Fruit fly (Drosophila melanogaster) whole organism, embryonic: ENCODE measurements around the gene Hnf4.
A peak's percentile ranks its signal among the peaks of the same experiment; 100 is the strongest.

Experiments
- Adf1 ChIP-seq: fragments of 200-800 bp; sonication (Bioruptor generic); IDR thresholded peaks from 2 replicates; pipeline ENCODE4 v1.3.6; 2022; ENCODE audit warnings: missing biosample characterization, missing genetic modification characterization
- BEAF-32 ChIP-seq: fragments of 200-800 bp; sonication (Bioruptor generic); optimal IDR thresholded peaks from 3 replicates; lab custom pipeline; 2017; ENCODE audit warnings: missing biosample characterization, missing genetic modification characterization, mild to moderate bottlenecking, moderate library complexity, missing genetic modification reagents
- CG11695 ChIP-seq: fragments of 200-800 bp; sonication (Bioruptor generic); IDR thresholded peaks from 3 replicates; pipeline ENCODE4 v1.3.6; 2022; ENCODE audit warnings: missing biosample characterization, missing genetic modification characterization
- CG12299 ChIP-seq: fragments of 200-800 bp; sonication (Bioruptor generic); optimal IDR thresholded peaks from 2 replicates; lab custom pipeline; 2018; ENCODE audit warnings: missing biosample characterization, mild to moderate bottlenecking, missing genetic modification characterization
- CG12769 ChIP-seq: fragments of 200-800 bp; sonication (Bioruptor generic); optimal IDR thresholded peaks from 2 replicates; lab custom pipeline; 2019; ENCODE audit warnings: missing biosample characterization, mild to moderate bottlenecking, missing genetic modification characterization, moderate library complexity
- CG12942 ChIP-seq: fragments of 200-800 bp; sonication (Bioruptor generic); optimal IDR thresholded peaks from 3 replicates; lab custom pipeline; 2016; ENCODE audit warnings: missing biosample characterization, missing genetic modification characterization
- CG13296 ChIP-seq: fragments of 200-800 bp; sonication (Bioruptor generic); optimal IDR thresholded peaks from 3 replicates; lab custom pipeline; 2018; ENCODE audit warnings: missing biosample characterization, mild to moderate bottlenecking, missing genetic modification characterization
- CG13424 ChIP-seq: fragments of 200-800 bp; sonication (Bioruptor generic); optimal IDR thresholded peaks from 2 replicates; lab custom pipeline; 2019; ENCODE audit warnings: missing biosample characterization, mild to moderate bottlenecking, missing genetic modification characterization, moderate library complexity
- CG13894 ChIP-seq: fragments of 200-800 bp; sonication (Bioruptor generic); optimal IDR thresholded peaks from 3 replicates; lab custom pipeline; 2018; ENCODE audit warnings: missing biosample characterization, mild to moderate bottlenecking, missing genetic modification characterization, moderate library complexity
- CG14014 ChIP-seq: fragments of 200-800 bp; sonication (Bioruptor generic); IDR thresholded peaks from 2 replicates; pipeline ENCODE4 v1.3.6; 2022; ENCODE audit warnings: missing biosample characterization, missing genetic modification characterization
- CG14667 ChIP-seq: fragments of 200-800 bp; sonication (Bioruptor generic); IDR thresholded peaks from 2 replicates; pipeline ENCODE4 v1.3.6; 2022; ENCODE audit warnings: missing biosample characterization, missing genetic modification characterization
- CG14860 ChIP-seq: fragments of 200-800 bp; sonication (Bioruptor generic); IDR thresholded peaks from 3 replicates; pipeline ENCODE4 v1.3.6; 2022; ENCODE audit warnings: missing biosample characterization, missing genetic modification characterization; ENCODE audit not compliant: partially characterized antibody
- CG17385 ChIP-seq: fragments of 200-800 bp; sonication (Bioruptor generic); optimal IDR thresholded peaks from 3 replicates; lab custom pipeline; 2018; ENCODE audit warnings: missing biosample characterization, mild to moderate bottlenecking, missing genetic modification characterization
- CG17912 ChIP-seq: fragments of 200-800 bp; sonication (Bioruptor generic); optimal IDR thresholded peaks from 2 replicates; lab custom pipeline; 2018; ENCODE audit warnings: missing biosample characterization, mild to moderate bottlenecking, missing genetic modification characterization
- CG4730 ChIP-seq: fragments of 200-800 bp; sonication (Bioruptor generic); IDR thresholded peaks from 2 replicates; pipeline ENCODE4 v1.3.6; 2022; ENCODE audit warnings: missing biosample characterization, missing genetic modification characterization
- CG6654 ChIP-seq: fragments of 200-800 bp; sonication (Bioruptor generic); optimal IDR thresholded peaks from 2 replicates; lab custom pipeline; 2017; ENCODE audit warnings: missing biosample characterization, mild to moderate bottlenecking, missing genetic modification characterization
- CG6683 ChIP-seq: fragments of 200-800 bp; sonication (Bioruptor generic); optimal IDR thresholded peaks from 2 replicates; lab custom pipeline; 2017; ENCODE audit warnings: missing biosample characterization, mild to moderate bottlenecking, missing genetic modification characterization, missing genetic modification reagents
- CG9215 ChIP-seq: fragments of 200-800 bp; sonication (Bioruptor generic); IDR thresholded peaks from 2 replicates; pipeline ENCODE4 v1.3.6; 2022; ENCODE audit warnings: missing biosample characterization, missing genetic modification characterization
- Dek ChIP-seq: fragments of 200-800 bp; sonication (Bioruptor generic); optimal IDR thresholded peaks from 3 replicates; lab custom pipeline; 2019; ENCODE audit warnings: missing biosample characterization, mild to moderate bottlenecking, missing genetic modification characterization, moderate library complexity
- Dfd ChIP-seq, 2 experiments: fragments of >200 bp; optimal IDR thresholded peaks; 2 replicates each; lab custom pipeline; 2017; ENCODE audit warnings: missing biosample characterization in 2 of 2, missing genetic modification characterization in 2 of 2
- Dip3 ChIP-seq: fragments of 200-800 bp; sonication (Bioruptor generic); optimal IDR thresholded peaks from 3 replicates; lab custom pipeline; 2016; ENCODE audit warnings: missing biosample characterization, missing genetic modification characterization
- Doc3 ChIP-seq: fragments of 200-800 bp; sonication (Bioruptor generic); IDR thresholded peaks from 3 replicates; pipeline ENCODE4 v1.3.6; 2022; ENCODE audit warnings: missing biosample characterization, missing genetic modification characterization; ENCODE audit not compliant: partially characterized antibody
- Fer2 ChIP-seq: fragments of 200-800 bp; sonication (Bioruptor generic); optimal IDR thresholded peaks from 2 replicates; lab custom pipeline; 2018; ENCODE audit warnings: missing biosample characterization, mild to moderate bottlenecking, missing genetic modification characterization, moderate library complexity
- H2.0 ChIP-seq: fragments of 200-800 bp; sonication (Bioruptor generic); IDR thresholded peaks from 2 replicates; pipeline ENCODE4 v1.3.6; 2022; ENCODE audit warnings: missing biosample characterization, missing genetic modification characterization
- HmgD ChIP-seq: fragments of 200-800 bp; sonication (Bioruptor generic); optimal IDR thresholded peaks from 3 replicates; lab custom pipeline; 2016; ENCODE audit warnings: missing biosample characterization, missing genetic modification characterization
- Hmr ChIP-seq: fragments of 200-800 bp; sonication (Bioruptor generic); optimal IDR thresholded peaks from 3 replicates; lab custom pipeline; 2017; ENCODE audit warnings: mild to moderate bottlenecking, missing biosample characterization, missing genetic modification reagents, missing genetic modification characterization
- Meics ChIP-seq: fragments of 200-800 bp; sonication (Bioruptor generic); optimal IDR thresholded peaks from 2 replicates; lab custom pipeline; 2017; ENCODE audit warnings: missing biosample characterization, mild to moderate bottlenecking, missing genetic modification characterization
- NC2β ChIP-seq: fragments of 200-800 bp; sonication (Bioruptor generic); optimal IDR thresholded peaks from 2 replicates; lab custom pipeline; 2016; ENCODE audit warnings: missing biosample characterization, missing genetic modification characterization
- Nf-YA ChIP-seq: fragments of 200-800 bp; sonication (Bioruptor generic); IDR thresholded peaks from 2 replicates; pipeline ENCODE4 v1.3.6; 2022; ENCODE audit warnings: missing biosample characterization, missing genetic modification characterization
- Nf-YB ChIP-seq: fragments of 200-800 bp; sonication (Bioruptor generic); optimal IDR thresholded peaks from 3 replicates; lab custom pipeline; 2019; ENCODE audit warnings: missing biosample characterization, mild to moderate bottlenecking, missing genetic modification characterization, moderate library complexity
- PHDP ChIP-seq: fragments of 200-800 bp; sonication (Bioruptor generic); optimal IDR thresholded peaks from 3 replicates; lab custom pipeline; 2018; ENCODE audit warnings: missing biosample characterization, mild to moderate bottlenecking, missing genetic modification characterization, moderate library complexity
- Side ChIP-seq: fragments of 200-800 bp; sonication (Bioruptor generic); optimal IDR thresholded peaks from 2 replicates; lab custom pipeline; 2016; ENCODE audit warnings: missing biosample characterization, missing genetic modification characterization
- Sox102F ChIP-seq: fragments of 200-800 bp; sonication (Bioruptor generic); optimal IDR thresholded peaks from 2 replicates; lab custom pipeline; 2018; ENCODE audit warnings: missing biosample characterization, mild to moderate bottlenecking, missing genetic modification characterization, moderate library complexity
- aop ChIP-seq: fragments of 200-800 bp; sonication (Bioruptor generic); IDR thresholded peaks from 2 replicates; pipeline ENCODE4 v1.3.6; 2022; ENCODE audit warnings: missing biosample characterization, missing genetic modification characterization
- caup ChIP-seq: fragments of 200-800 bp; sonication (Bioruptor generic); optimal IDR thresholded peaks from 3 replicates; lab custom pipeline; 2017; ENCODE audit warnings: missing biosample characterization, mild to moderate bottlenecking, missing genetic modification characterization, moderate library complexity; ENCODE audit not compliant: severe bottlenecking
- ems ChIP-seq: fragments of 200-800 bp; sonication (Bioruptor generic); optimal IDR thresholded peaks from 3 replicates; lab custom pipeline; 2016; ENCODE audit warnings: missing biosample characterization, missing genetic modification characterization
- gcm ChIP-seq: fragments of 200-800 bp; sonication (Bioruptor generic); optimal IDR thresholded peaks from 2 replicates; lab custom pipeline; 2019; ENCODE audit warnings: missing biosample characterization, mild to moderate bottlenecking, missing genetic modification characterization, moderate library complexity
- gfzf ChIP-seq: fragments of 200-800 bp; sonication (Bioruptor generic); optimal IDR thresholded peaks from 2 replicates; lab custom pipeline; 2016; ENCODE audit warnings: missing biosample characterization, mild to moderate bottlenecking, missing genetic modification characterization, moderate library complexity
- gt ChIP-seq: fragments of 200-800 bp; sonication (Bioruptor generic); IDR thresholded peaks from 2 replicates; pipeline ENCODE4 v1.3.6; 2022; ENCODE audit warnings: missing biosample characterization, missing genetic modification characterization
- kah ChIP-seq: fragments of 200-800 bp; sonication (Bioruptor generic); optimal IDR thresholded peaks from 2 replicates; lab custom pipeline; 2018; ENCODE audit warnings: missing biosample characterization, mild to moderate bottlenecking, missing genetic modification characterization
- kni ChIP-seq: fragments of 200-800 bp; sonication (Bioruptor generic); optimal IDR thresholded peaks from 3 replicates; lab custom pipeline; 2017; ENCODE audit warnings: mild to moderate bottlenecking, missing biosample characterization, missing genetic modification reagents, missing genetic modification characterization
- lov ChIP-seq, 2 experiments: fragments of 200-800 bp in 1 of 2; fragments of >200 bp in 1 of 2; sonication (Bioruptor generic) in 1 of 2; IDR thresholded peaks in 1 of 2; optimal IDR thresholded peaks in 1 of 2; 2 replicates in 1 of 2; 3 replicates in 1 of 2; pipeline versions ENCODE4 v1.3.6 to Lab custom; 2017 to 2022; ENCODE audit warnings: missing biosample characterization in 1 of 2, missing genetic modification characterization in 1 of 2
- p53 ChIP-seq: fragments of 200-800 bp; sonication (Bioruptor generic); optimal IDR thresholded peaks from 2 replicates; lab custom pipeline; 2016; ENCODE audit warnings: missing biosample characterization, missing genetic modification characterization
- pb ChIP-seq: fragments of 200-800 bp; sonication (Bioruptor generic); optimal IDR thresholded peaks from 3 replicates; lab custom pipeline; 2016; ENCODE audit warnings: missing biosample characterization, missing genetic modification characterization
- pzg ChIP-seq: fragments of 200-800 bp; sonication (Bioruptor generic); optimal IDR thresholded peaks from 3 replicates; lab custom pipeline; 2018; ENCODE audit warnings: missing biosample characterization, mild to moderate bottlenecking, missing genetic modification characterization, moderate library complexity
- sens ChIP-seq: fragments of 200-800 bp; sonication (Bioruptor generic); peaks from one replicate; lab custom pipeline; 2016; ENCODE audit warnings: missing biosample characterization, missing genetic modification characterization
- seq ChIP-seq: fragments of 200-800 bp; sonication (Bioruptor generic); IDR thresholded peaks from 2 replicates; pipeline ENCODE4 v1.3.6; 2022; ENCODE audit warnings: missing biosample characterization, missing genetic modification characterization
- slp2 ChIP-seq: fragments of 200-800 bp; sonication (Bioruptor generic); optimal IDR thresholded peaks from 2 replicates; lab custom pipeline; 2016; ENCODE audit warnings: missing biosample characterization, missing genetic modification characterization
- tio ChIP-seq: fragments of 200-800 bp; sonication (Bioruptor generic); optimal IDR thresholded peaks from 2 replicates; lab custom pipeline; 2017; ENCODE audit warnings: missing biosample characterization, missing genetic modification characterization, inconsistent platforms
- unpg ChIP-seq: fragments of 200-800 bp; sonication (Bioruptor generic); optimal IDR thresholded peaks from 3 replicates; lab custom pipeline; 2018; ENCODE audit warnings: missing biosample characterization, mild to moderate bottlenecking, missing genetic modification characterization, moderate library complexity

Gene Hnf4

DNA sequence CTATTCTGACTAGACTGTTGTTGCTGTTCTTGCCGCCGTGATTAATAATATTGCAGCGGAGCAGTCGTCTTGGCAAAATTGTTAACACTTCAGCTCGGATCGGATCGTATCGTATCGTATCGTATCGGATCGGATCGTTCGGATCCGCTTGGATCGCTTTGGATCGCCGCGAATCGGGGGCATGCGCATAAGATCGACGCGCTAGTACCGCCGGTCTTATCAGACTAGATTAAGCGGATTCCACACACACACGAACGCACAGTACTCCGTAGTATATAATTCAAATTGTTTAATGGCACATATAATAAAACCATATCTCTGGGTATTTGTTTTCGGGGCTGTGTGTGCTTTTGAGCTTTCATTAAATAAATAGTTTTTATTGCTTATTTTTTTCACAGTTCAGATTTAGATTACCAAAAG is 9.5 kb downstream of the Hnf4 start (continued):
- TF ChIP-seq pzg (GFP tag; lab: Kevin White, UChicago) (no peak), CG4730 (GFP tag; lab: Robert Waterston, UW) (no peak), CG12942 (GFP tag; lab: Kevin White, UChicago) (no peak), gfzf (GFP tag; lab: Kevin White, UChicago) (no peak), Fer2 (tag; lab: Kevin White, UChicago) (peak; percentile 52), CG6654 (no peak), CG6683 (peak; percentile 16), tio (GFP tag; lab: Kevin White, UChicago) (peak; percentile 13), BEAF-32 (GFP tag; lab: Kevin White, UChicago) (no peak), CG17385 (GFP tag; lab: Kevin White, UChicago) (peak; percentile 65), NC2β (GFP tag; lab: Kevin White, UChicago) (no peak), HmgD (GFP tag; lab: Kevin White, UChicago) (no peak), H2.0 (GFP tag; lab: Robert Waterston, UW) (peak; percentile 15; the same call in 1 of the 2 replicates), p53 (GFP tag; lab: Kevin White, UChicago) (no peak), ems (GFP tag; lab: Kevin White, UChicago) (no peak), CG13424 (tag; lab: Kevin White, UChicago) (peak; percentile 61), Sox102F (GFP tag; lab: Kevin White, UChicago) (peak; percentile 20), gt (GFP tag; lab: Robert Waterston, UW) (no peak), seq (GFP tag; lab: Robert Waterston, UW) (peak; percentile 51; the same call in 1 of the 2 replicates), CG14014 (GFP tag; lab: Robert Waterston, UW) (peak; percentile 71; the same call in 1 of the 2 replicates), Hmr (peak; percentile 79), Dip3 (no peak), gcm (peak; percentile 63), CG11695 (GFP tag; lab: Robert Waterston, UW) (no peak), kah (peak; percentile 18), pb (GFP tag; lab: Kevin White, UChicago) (no peak), CG12299 (peak; percentile 70), Doc3 (GFP tag; lab: Robert Waterston, UW) (no peak), Nf-YB (GFP tag; lab: Kevin White, UChicago) (peak; percentile 29), slp2 (GFP tag; lab: Kevin White, UChicago) (no peak), CG17912 (GFP tag; lab: Kevin White, UChicago) (peak; percentile 74), CG9215 (no peak), unpg (GFP tag; lab: Kevin White, UChicago) (peak; percentile 61), PHDP (peak; percentile 71), Dek (peak; percentile 36), CG14860 (GFP tag; lab: Robert Waterston, UW) (no peak), caup (GFP tag; lab: Kevin White, UChicago) (peak; percentile 55), Nf-YA (GFP tag; lab: Robert Waterston, UW) (no peak; the same call in 1 of the 2 replicates), CG13894 (tag; lab: Kevin White, UChicago) (peak; percentile 91), CG13296 (GFP tag; lab: Kevin White, UChicago) (peak; percentile 74), Meics (GFP tag; lab: Kevin White, UChicago) (peak; percentile 54), CG14667 (GFP tag; lab: Robert Waterston, UW) (no peak), kni (GFP tag; lab: Kevin White, UChicago) (peak; percentile 47), lov (optimal IDR thresholded peaks at IDR 0.05; lab: Kevin White, UChicago) (no peak), lov (GFP tag; IDR thresholded peaks at IDR 0.05; lab: Robert Waterston, UW) (no peak), Adf1 (peak; percentile 55), aop (no peak), sens (GFP tag; lab: Kevin White, UChicago) (peak; percentile 87), Side (GFP tag; lab: Kevin White, UChicago) (peak; percentile 24), Dfd (GFP tag; optimal IDR thresholded peaks at IDR 0.05; lab: Kevin White, UChicago) (no peak), CG12769 (tag; lab: Kevin White, UChicago) (peak; percentile 60)
